Worm (Caenorhabditis elegans): ENCODE measurements around the gene lin-40.

Gene lin-40

DNA sequence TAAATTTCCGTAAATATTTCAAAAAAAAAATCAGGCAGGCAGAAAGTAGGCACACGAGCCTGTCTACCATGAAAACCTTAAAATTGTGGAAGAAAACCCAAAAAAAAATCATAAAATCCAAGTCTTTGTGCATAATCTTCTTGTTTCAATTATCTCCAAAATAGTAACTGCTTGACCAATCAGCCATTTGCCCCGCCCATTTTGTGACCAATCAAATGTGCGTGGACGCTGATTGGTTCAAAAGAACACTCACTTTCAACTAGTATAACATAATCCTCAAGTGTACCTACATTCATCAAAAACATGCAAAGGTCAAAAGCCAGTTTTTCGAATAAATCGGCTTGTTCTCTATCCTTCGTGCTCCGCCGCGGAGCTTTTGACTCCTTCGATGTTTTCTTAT, 26.3 kb upstream of the lin-40 start:
- no peak for TF ChIP-seq mef-2 (tag; optimal IDR thresholded peaks at IDR 0.05)
- peak; percentile 17 for TF ChIP-seq lin-14 (GFP tag; optimal IDR thresholded peaks at IDR 0.05)

- TF ChIP-seq pag-3 (tag; optimal IDR thresholded peaks at IDR 0.05; ENCODE audit: borderline replicate concordance, insufficient read depth) (no peak), blmp-1 (tag; optimal IDR thresholded peaks at IDR 0.05) (peak; percentile 21), nhr-85 (tag) (peak; percentile 5)
Observed at ce11 chrV:3682553-3682952, 22.2 kb upstream of the lin-40 start, which contains the start of gene W08A12.3. W08A12.3 (plus strand) TSS chrV:3682853.

ce11 chrV:3685790-3686208, 19.0 kb upstream of the lin-40 start, which contains the start of gene W08A12.2:
W08A12.2 (minus strand) TSS chrV:3685892.
- TF ChIP-seq ces-1 (GFP tag; optimal IDR thresholded peaks at IDR 0.05): no peak
- peak; percentile 34 to 44 for TF ChIP-seq efl-1 (optimal IDR thresholded peaks at IDR 0.05)
- TF ChIP-seq efl-1 (GFP tag; optimal IDR thresholded peaks at IDR 0.05 in 1 of 2): peak; percentile 12 to 52
- no peak for TF ChIP-seq isw-1 (GFP tag; IDR thresholded peaks at IDR 0.05)
- TF ChIP-seq lin-14 (GFP tag; optimal IDR thresholded peaks at IDR 0.05): peak; percentile 87
- no peak for TF ChIP-seq lin-13 (GFP tag; optimal IDR thresholded peaks at IDR 0.05)
- TF ChIP-seq rnt-1 (tag; optimal IDR thresholded peaks at IDR 0.05): peak; percentile 87
- TF ChIP-seq pqm-1 (tag; optimal IDR thresholded peaks at IDR 0.05): no peak
- TF ChIP-seq nhr-12 (tag; optimal IDR thresholded peaks at IDR 0.05): no peak
- TF ChIP-seq lin-15B (tag; optimal IDR thresholded peaks at IDR 0.05): no peak
- TF ChIP-seq ztf-4 (tag; optimal IDR thresholded peaks at IDR 0.05): peak; percentile 31
- TF ChIP-seq tlp-1 (tag; optimal IDR thresholded peaks at IDR 0.05): no peak
- peak; percentile 81 for TF ChIP-seq nhr-19 (GFP tag; conservative IDR thresholded peaks at IDR 0.05)
- no peak for TF ChIP-seq sup-37 (GFP tag; optimal IDR thresholded peaks at IDR 0.05)
- TF ChIP-seq nhr-47 (tag; optimal IDR thresholded peaks at IDR 0.05): peak; percentile 47
- no peak for TF ChIP-seq mab-9 (GFP tag; IDR thresholded peaks at IDR 0.05)
- TF ChIP-seq lin-39 (tag; optimal IDR thresholded peaks at IDR 0.05): peak; percentile 42
- no peak for TF ChIP-seq ceh-88 (GFP tag; IDR thresholded peaks at IDR 0.05)
- no peak for TF ChIP-seq nhr-237 (tag; optimal IDR thresholded peaks at IDR 0.05)
- TF ChIP-seq nhr-76 (tag; optimal IDR thresholded peaks at IDR 0.05): no peak
- TF ChIP-seq unc-130 (tag; optimal IDR thresholded peaks at IDR 0.05): peak; percentile 46
- TF ChIP-seq nhr-71 (tag; optimal IDR thresholded peaks at IDR 0.05): peak; percentile 88
- TF ChIP-seq nhr-20 (tag; optimal IDR thresholded peaks at IDR 0.05): peak; percentile 69
- no peak for TF ChIP-seq alr-1 (tag; optimal IDR thresholded peaks at IDR 0.05; ENCODE audit: borderline replicate concordance)
- TF ChIP-seq Y116A8C.19 (tag; optimal IDR thresholded peaks at IDR 0.05; ENCODE audit: borderline replicate concordance): no peak
- TF ChIP-seq egl-27 (tag; optimal IDR thresholded peaks at IDR 0.05): no peak
- no peak for TF ChIP-seq pax-3 (tag; optimal IDR thresholded peaks at IDR 0.05)
- TF ChIP-seq ztf-11 (tag; optimal IDR thresholded peaks at IDR 0.05): no peak
- peak; percentile 10 for TF ChIP-seq pag-3 (tag; optimal IDR thresholded peaks at IDR 0.05; ENCODE audit: borderline replicate concordance, insufficient read depth)
- TF ChIP-seq zag-1 (tag; optimal IDR thresholded peaks at IDR 0.05): no peak
- no peak for TF ChIP-seq jun-1 (tag; optimal IDR thresholded peaks at IDR 0.05)
- no peak for TF ChIP-seq mep-1 (tag; optimal IDR thresholded peaks at IDR 0.05)
- no peak for TF ChIP-seq nhr-84 (tag; optimal IDR thresholded peaks at IDR 0.05)
- TF ChIP-seq fkh-8 (tag; optimal IDR thresholded peaks at IDR 0.05): no peak
- TF ChIP-seq mdl-1 (tag; optimal IDR thresholded peaks at IDR 0.05): peak in 1 of 2 experiments; percentile 76
- no peak for TF ChIP-seq C34B4.2 (tag; optimal IDR thresholded peaks at IDR 0.05)
- peak; percentile 62 for TF ChIP-seq snu-23 (GFP tag; optimal IDR thresholded peaks at IDR 0.05)
- peak; percentile 25 for TF ChIP-seq tbx-2 (tag; optimal IDR thresholded peaks at IDR 0.05)
- peak; percentile 40; the same call in 1 of the 2 replicates for TF ChIP-seq unc-98 (GFP tag; IDR thresholded peaks at IDR 0.05)
- TF ChIP-seq lin-35 (GFP tag; optimal IDR thresholded peaks at IDR 0.05): peak in 1 of 2 experiments; percentile 59
- no peak for TF ChIP-seq ceh-8 (GFP tag; optimal IDR thresholded peaks at IDR 0.05)
- no peak for TF ChIP-seq dsc-1 (tag; optimal IDR thresholded peaks at IDR 0.05)
- TF ChIP-seq ceh-82 (tag; optimal IDR thresholded peaks at IDR 0.05): no peak
- peak; percentile 77 for TF ChIP-seq nhr-85 (tag)
- peak; percentile 37 for TF ChIP-seq swsn-7 (tag; optimal IDR thresholded peaks at IDR 0.05)
- peak; percentile 45 to 51 for TF ChIP-seq lsy-2 (tag; optimal IDR thresholded peaks at IDR 0.05)
- TF ChIP-seq zip-4 (GFP tag; optimal IDR thresholded peaks at IDR 0.05): no peak
